Worm (Caenorhabditis elegans): Measurements from ENCODE around the gene srv-6.

srv-6 gene

ce11 chrX:4245124-4245523, 11.7 kb upstream of the srv-6 start:
- peak; percentile 1 for TF ChIP-seq chd-7 (tag; optimal IDR thresholded peaks at IDR 0.05)
- TF ChIP-seq sdz-38 (tag; optimal IDR thresholded peaks at IDR 0.05) = no peak
- TF ChIP-seq ztf-25 (GFP tag; IDR thresholded peaks at IDR 0.05) = no peak
- peak; percentile 33; the same call in 1 of the 2 replicates for TF ChIP-seq lin-26 (GFP tag; IDR thresholded peaks at IDR 0.05)
- peak; percentile 8 for TF ChIP-seq unc-62 (GFP tag; optimal IDR thresholded peaks at IDR 0.05)
- 0 out of 2 replicates have a peak, but pooled peaks have one; percentile 16 for TF ChIP-seq cebp-1 (GFP tag; IDR thresholded peaks at IDR 0.05)
- peak; percentile 41 for TF ChIP-seq cebp-1 (tag; optimal IDR thresholded peaks at IDR 0.05)
- TF ChIP-seq atf-7 (tag; optimal IDR thresholded peaks at IDR 0.05) = peak; percentile 49
- TF ChIP-seq nhr-80 (tag; optimal IDR thresholded peaks at IDR 0.05) = peak; percentile 87
- no peak for TF ChIP-seq madf-3 (GFP tag; IDR thresholded peaks at IDR 0.05)
- no peak for TF ChIP-seq attf-5 (GFP tag; optimal IDR thresholded peaks at IDR 0.05)
- TF ChIP-seq let-607 (tag; optimal IDR thresholded peaks at IDR 0.05) = peak in 1 of 2 experiments; percentile 56
- TF ChIP-seq nfyb-1 (GFP tag; IDR thresholded peaks at IDR 0.05) = 0 out of 2 replicates have a peak, but pooled peaks have one; percentile 15

ce11 chrX:4246237-4246697, 10.6 kb upstream of the srv-6 start:
- TF ChIP-seq pbrm-1 (GFP tag; IDR thresholded peaks at IDR 0.05) (0 out of 2 replicates have a peak, but pooled peaks have one; percentile 37), tbp1 (GFP tag; optimal IDR thresholded peaks at IDR 0.05) (peak; percentile 49), tlf-1 (GFP tag; optimal IDR thresholded peaks at IDR 0.05) (peak; percentile 49), ceh-79 (tag; optimal IDR thresholded peaks at IDR 0.05) (no peak), nhr-90 (tag; optimal IDR thresholded peaks at IDR 0.05) (peak; percentile 18), F23B12.7 (tag; optimal IDR thresholded peaks at IDR 0.05; ENCODE audit: insufficient read depth) (no peak), bed-2 (GFP tag; IDR thresholded peaks at IDR 0.05) (no peak), gei-17 (GFP tag; optimal IDR thresholded peaks at IDR 0.05) (peak; percentile 38), nhr-179 (tag; optimal IDR thresholded peaks at IDR 0.05) (no peak), F22D6.2 (tag; optimal IDR thresholded peaks at IDR 0.05) (no peak), nhr-80 (tag; optimal IDR thresholded peaks at IDR 0.05) (peak; percentile 53), let-526 (GFP tag; IDR thresholded peaks at IDR 0.05) (0 out of 2 replicates have a peak, but pooled peaks have one; percentile 4), ekl-4 (GFP tag; IDR thresholded peaks at IDR 0.05) (0 out of 2 replicates have a peak, but pooled peaks have one; percentile 30), repo-1 (tag; optimal IDR thresholded peaks at IDR 0.05) (peak; percentile 89), aptf-2 (GFP tag; conservative IDR thresholded peaks at IDR 0.05) (no peak), ceh-100 (GFP tag; IDR thresholded peaks at IDR 0.05) (no peak), dox-1 (GFP tag; IDR thresholded peaks at IDR 0.05) (peak; percentile 65), C06A6.2 (GFP tag; conservative IDR thresholded peaks at IDR 0.05) (0 out of 2 replicates have a peak, but pooled peaks have one; percentile 38), ztf-25 (GFP tag; IDR thresholded peaks at IDR 0.05) (0 out of 2 replicates have a peak, but pooled peaks have one; percentile 15), Y53G8AR.9 (GFP tag; conservative IDR thresholded peaks at IDR 0.05) (0 out of 2 replicates have a peak, but pooled peaks have one; percentile 56), chd-7 (tag; optimal IDR thresholded peaks at IDR 0.05) (peak; percentile 46), nfyb-1 (GFP tag; IDR thresholded peaks at IDR 0.05) (0 out of 2 replicates have a peak, but pooled peaks have one; percentile 37), attf-5 (GFP tag; optimal IDR thresholded peaks at IDR 0.05) (peak; percentile 2), ztf-3 (GFP tag; optimal IDR thresholded peaks at IDR 0.05) (no peak), lin-40 (tag; optimal IDR thresholded peaks at IDR 0.05) (peak; percentile 40), somi-1 (GFP tag; optimal IDR thresholded peaks at IDR 0.05) (peak; percentile 25), ztf-26 (tag; optimal IDR thresholded peaks at IDR 0.05) (peak; percentile 24), atf-7 (tag; optimal IDR thresholded peaks at IDR 0.05) (peak; percentile 40), B0336.3 (GFP tag; IDR thresholded peaks at IDR 0.05) (peak; percentile 86), cebp-1 (GFP tag; IDR thresholded peaks at IDR 0.05) (no peak), cebp-1 (tag; optimal IDR thresholded peaks at IDR 0.05) (peak; percentile 57), lir-1 (GFP tag; conservative IDR thresholded peaks at IDR 0.05) (0 out of 2 replicates have a peak, but pooled peaks have one; percentile 46), ama-1 (optimal IDR thresholded peaks at IDR 0.05) (peak; percentile 46), ama-1 (GFP tag; optimal IDR thresholded peaks at IDR 0.05) (no peak), madf-3 (GFP tag; IDR thresholded peaks at IDR 0.05) (0 out of 2 replicates have a peak, but pooled peaks have one; percentile 38), K11D2.4 (GFP tag; IDR thresholded peaks at IDR 0.05) (0 out of 2 replicates have a peak, but pooled peaks have one; percentile 10), lin-26 (GFP tag; IDR thresholded peaks at IDR 0.05) (0 out of 2 replicates have a peak, but pooled peaks have one; percentile 12)
